Fruit fly (Drosophila melanogaster) whole organism, embryonic: ENCODE data around the gene CG15882.

Source experiments
- Aef1 ChIP-seq: fragments of 200-800 bp; sonication (Bioruptor generic); IDR thresholded peaks from 3 replicates; pipeline ENCODE4 v1.3.6; 2022; ENCODE audit warnings: missing biosample characterization, missing genetic modification characterization
- CG11504 ChIP-seq: fragments of 200-800 bp; sonication (Bioruptor generic); optimal IDR thresholded peaks from 3 replicates; lab custom pipeline; 2019; ENCODE audit warnings: missing biosample characterization, mild to moderate bottlenecking, missing genetic modification characterization, moderate library complexity
- CG14441 ChIP-seq: fragments of 200-800 bp; sonication (Bioruptor generic); IDR thresholded peaks from 2 replicates; pipeline ENCODE4 v1.3.6; 2022; ENCODE audit warnings: missing biosample characterization, missing genetic modification characterization
- CG1529 ChIP-seq: fragments of 200-800 bp; sonication (Bioruptor generic); optimal IDR thresholded peaks from 3 replicates; lab custom pipeline; 2018; ENCODE audit warnings: missing biosample characterization, missing genetic modification characterization
- CG15696 ChIP-seq: fragments of 200-800 bp; sonication (Bioruptor generic); optimal IDR thresholded peaks from 2 replicates; lab custom pipeline; 2019; ENCODE audit warnings: missing biosample characterization, mild to moderate bottlenecking, missing genetic modification characterization, moderate library complexity
- CG18262 ChIP-seq: fragments of 200-800 bp; optimal IDR thresholded peaks from 3 replicates; lab custom pipeline; 2019; ENCODE audit warnings: missing biosample characterization, mild to moderate bottlenecking, missing genetic modification characterization, moderate library complexity
- CG2129 ChIP-seq: fragments of 200-800 bp; sonication (Bioruptor generic); IDR thresholded peaks from 2 replicates; pipeline ENCODE4 v1.3.6; 2022; ENCODE audit warnings: missing biosample characterization, missing genetic modification characterization; ENCODE audit not compliant: partially characterized antibody
- CG2199 ChIP-seq: fragments of 200-800 bp; sonication (Bioruptor generic); IDR thresholded peaks from 3 replicates; pipeline ENCODE4 v1.3.6; 2022; ENCODE audit warnings: missing biosample characterization, missing genetic modification characterization
- CG32532 ChIP-seq: fragments of 200-800 bp; sonication (Bioruptor generic); IDR thresholded peaks from 2 replicates; pipeline ENCODE4 v1.3.6; 2022; ENCODE audit warnings: missing biosample characterization, missing genetic modification characterization
- CG32772 ChIP-seq: fragments of 200-800 bp; sonication (Bioruptor generic); IDR thresholded peaks from 2 replicates; pipeline ENCODE4 v1.3.6; 2022; ENCODE audit warnings: missing biosample characterization, missing genetic modification characterization
- CG34422 ChIP-seq: fragments of 200-800 bp; sonication (Bioruptor generic); IDR thresholded peaks from 3 replicates; pipeline ENCODE4 v1.3.6; 2022; ENCODE audit warnings: missing biosample characterization, missing genetic modification characterization
- CG3995 ChIP-seq: fragments of 200-800 bp; sonication (Bioruptor generic); optimal IDR thresholded peaks from 3 replicates; lab custom pipeline; 2016; ENCODE audit warnings: missing biosample characterization, missing genetic modification characterization
- CG43689 ChIP-seq: fragments of 200-800 bp; sonication (Bioruptor generic); IDR thresholded peaks from 2 replicates; pipeline ENCODE4 v1.3.6; 2022; ENCODE audit warnings: missing biosample characterization, missing genetic modification characterization
- CG4424 ChIP-seq: fragments of 200-800 bp; sonication (Bioruptor generic); optimal IDR thresholded peaks from 3 replicates; lab custom pipeline; 2016; ENCODE audit warnings: missing biosample characterization, missing genetic modification characterization
- CG5180 ChIP-seq: fragments of 200-800 bp; sonication (Bioruptor generic); optimal IDR thresholded peaks from 3 replicates; lab custom pipeline; 2017; ENCODE audit warnings: missing biosample characterization, missing genetic modification characterization, mild to moderate bottlenecking, moderate library complexity, missing genetic modification reagents
- CG7745 ChIP-seq: fragments of 200-800 bp; sonication (Bioruptor generic); optimal IDR thresholded peaks from 2 replicates; lab custom pipeline; 2018; ENCODE audit warnings: missing biosample characterization, mild to moderate bottlenecking, missing genetic modification characterization, moderate library complexity
- CG9609 ChIP-seq: fragments of 200-800 bp; sonication (Bioruptor generic); optimal IDR thresholded peaks from 3 replicates; lab custom pipeline; 2016; ENCODE audit warnings: missing biosample characterization, missing genetic modification characterization
- Dbx ChIP-seq: fragments of 200-800 bp; sonication (Bioruptor generic); IDR thresholded peaks from 3 replicates; pipeline ENCODE4 v1.3.6; 2022; ENCODE audit warnings: missing biosample characterization, missing genetic modification characterization
- Dref ChIP-seq: fragments of 200-800 bp; sonication (Bioruptor generic); IDR thresholded peaks from 2 replicates; pipeline ENCODE4 v1.3.6; 2022; ENCODE audit warnings: missing biosample characterization, missing genetic modification characterization
- H15 ChIP-seq: fragments of 200-800 bp; sonication (Bioruptor generic); IDR thresholded peaks from 3 replicates; pipeline ENCODE4 v1.3.6; 2022; ENCODE audit warnings: missing biosample characterization, missing genetic modification characterization
- Hey ChIP-seq: fragments of 200-800 bp; sonication (Bioruptor generic); optimal IDR thresholded peaks from 3 replicates; lab custom pipeline; 2018; ENCODE audit warnings: missing biosample characterization, mild to moderate bottlenecking, missing genetic modification characterization
- MESR4 ChIP-seq: fragments of 200-800 bp; sonication (Bioruptor generic); optimal IDR thresholded peaks from 2 replicates; lab custom pipeline; 2018; ENCODE audit warnings: missing biosample characterization, mild to moderate bottlenecking, missing genetic modification characterization, moderate library complexity
- Mad ChIP-seq: fragments of 200-800 bp; sonication (Bioruptor generic); optimal IDR thresholded peaks from 2 replicates; lab custom pipeline; 2016; ENCODE audit warnings: missing biosample characterization, missing genetic modification characterization
- Rfx ChIP-seq: fragments of 200-800 bp; sonication (Bioruptor generic); IDR thresholded peaks from 2 replicates; pipeline ENCODE4 v1.3.6; 2022; ENCODE audit warnings: missing biosample characterization, missing genetic modification characterization
- Sry-β ChIP-seq: fragments of 200-800 bp; sonication (Bioruptor generic); optimal IDR thresholded peaks from 2 replicates; lab custom pipeline; 2018; ENCODE audit warnings: missing biosample characterization, mild to moderate bottlenecking, missing genetic modification characterization, moderate library complexity
- ac ChIP-seq: fragments of 200-800 bp; sonication (Bioruptor generic); optimal IDR thresholded peaks from 3 replicates; lab custom pipeline; 2017; ENCODE audit warnings: missing biosample characterization, mild to moderate bottlenecking, missing genetic modification characterization
- ap ChIP-seq: fragments of 200-800 bp; sonication (Bioruptor generic); IDR thresholded peaks from 2 replicates; pipeline ENCODE4 v1.3.6; 2022; ENCODE audit warnings: missing biosample characterization, missing genetic modification characterization
- ara ChIP-seq: fragments of 200-800 bp; sonication (Bioruptor generic); IDR thresholded peaks from 2 replicates; pipeline ENCODE4 v1.3.6; 2022; ENCODE audit warnings: missing biosample characterization, missing genetic modification characterization
- crc ChIP-seq: fragments of 200-800 bp; sonication (Bioruptor generic); optimal IDR thresholded peaks from 2 replicates; lab custom pipeline; 2016; ENCODE audit warnings: missing biosample characterization, missing genetic modification characterization
- cwo ChIP-seq: fragments of 200-800 bp; sonication (Bioruptor generic); optimal IDR thresholded peaks from 3 replicates; lab custom pipeline; 2017; ENCODE audit warnings: missing biosample characterization, missing genetic modification characterization, mild to moderate bottlenecking, moderate library complexity, missing genetic modification reagents
- dmrt99B ChIP-seq: fragments of 200-800 bp; sonication (Bioruptor generic); optimal IDR thresholded peaks from 2 replicates; lab custom pipeline; 2018; ENCODE audit warnings: missing biosample characterization, mild to moderate bottlenecking, missing genetic modification characterization, moderate library complexity
- gem ChIP-seq: fragments of 200-800 bp; sonication (Bioruptor generic); optimal IDR thresholded peaks from 2 replicates; lab custom pipeline; 2019; ENCODE audit warnings: missing biosample characterization, mild to moderate bottlenecking, missing genetic modification characterization, moderate library complexity
- grn ChIP-seq: fragments of 200-800 bp; sonication (Bioruptor generic); optimal IDR thresholded peaks from 3 replicates; lab custom pipeline; 2017; ENCODE audit warnings: missing biosample characterization, missing genetic modification characterization
- gsb ChIP-seq: fragments of 200-800 bp; sonication (Bioruptor generic); IDR thresholded peaks from 2 replicates; pipeline ENCODE4 v1.3.6; 2022; ENCODE audit warnings: missing biosample characterization, missing genetic modification characterization
- hb ChIP-seq: fragments of 200-800 bp; sonication (Bioruptor generic); IDR thresholded peaks from 3 replicates; pipeline ENCODE4 v1.3.6; 2022; ENCODE audit warnings: missing biosample characterization, missing genetic modification characterization; ENCODE audit not compliant: partially characterized antibody
- jumu ChIP-seq: fragments of 200-800 bp; sonication (Bioruptor generic); optimal IDR thresholded peaks from 3 replicates; lab custom pipeline; 2016; ENCODE audit warnings: missing biosample characterization, missing genetic modification characterization
- kni ChIP-seq: fragments of 200-800 bp; sonication (Bioruptor generic); optimal IDR thresholded peaks from 3 replicates; lab custom pipeline; 2017; ENCODE audit warnings: mild to moderate bottlenecking, missing biosample characterization, missing genetic modification reagents, missing genetic modification characterization
- nom ChIP-seq: fragments of 200-800 bp; sonication (Bioruptor generic); optimal IDR thresholded peaks from 2 replicates; lab custom pipeline; 2017; ENCODE audit warnings: missing biosample characterization, missing genetic modification characterization, mild to moderate bottlenecking, moderate library complexity, missing genetic modification reagents
- pum ChIP-seq: fragments of 200-800 bp; sonication (Bioruptor generic); optimal IDR thresholded peaks from 2 replicates; lab custom pipeline; 2016; ENCODE audit warnings: missing biosample characterization, missing genetic modification characterization
- seq ChIP-seq: fragments of 200-800 bp; sonication (Bioruptor generic); IDR thresholded peaks from 2 replicates; pipeline ENCODE4 v1.3.6; 2022; ENCODE audit warnings: missing biosample characterization, missing genetic modification characterization
- sna ChIP-seq: fragments of 200-800 bp; sonication (Bioruptor generic); IDR thresholded peaks from 2 replicates; pipeline ENCODE4 v1.3.6; 2022; ENCODE audit warnings: missing biosample characterization, missing genetic modification characterization; ENCODE audit not compliant: partially characterized antibody
- tin ChIP-seq: fragments of 200-800 bp; sonication (Bioruptor generic); optimal IDR thresholded peaks from 3 replicates; lab custom pipeline; 2016; ENCODE audit warnings: missing biosample characterization, missing genetic modification characterization
- tup ChIP-seq: fragments of 200-800 bp; sonication (Bioruptor generic); optimal IDR thresholded peaks from 2 replicates; lab custom pipeline; 2016; ENCODE audit warnings: missing biosample characterization, mild to moderate bottlenecking, missing genetic modification characterization, moderate library complexity
- tx ChIP-seq: fragments of 200-800 bp; sonication (Bioruptor generic); optimal IDR thresholded peaks from 2 replicates; lab custom pipeline; 2016; ENCODE audit warnings: missing biosample characterization, missing genetic modification characterization
- zf30C ChIP-seq: fragments of 200-800 bp; sonication (Bioruptor generic); optimal IDR thresholded peaks from 3 replicates; lab custom pipeline; 2018; ENCODE audit warnings: missing biosample characterization, mild to moderate bottlenecking, missing genetic modification characterization

Gene CG15882

dm6 chrX:19152570-19153287, 28.5 kb upstream of the CG15882 start (continued):
- no peak for TF ChIP-seq nom (GFP tag; lab: Kevin White, UChicago)
- TF ChIP-seq CG43689 = no peak
- peak; percentile 31; the same call in 1 of the 2 replicates for TF ChIP-seq ap
- peak; percentile 18; the same call in 1 of the 2 replicates for TF ChIP-seq CG32772 (GFP tag; lab: Robert Waterston, UW)
- TF ChIP-seq hb = no peak
- TF ChIP-seq CG14441 (GFP tag; lab: Robert Waterston, UW) = no peak; the same call in 1 of the 2 replicates
- peak; percentile 3 for TF ChIP-seq CG5180
- TF ChIP-seq tup (GFP tag; lab: Kevin White, UChicago) = no peak
- no peak for TF ChIP-seq jumu
- no peak for TF ChIP-seq pum (GFP tag; lab: Kevin White, UChicago)
- no peak for TF ChIP-seq Dref (GFP tag; lab: Robert Waterston, UW)
- TF ChIP-seq grn (GFP tag; lab: Kevin White, UChicago) = no peak
- TF ChIP-seq seq (GFP tag; lab: Robert Waterston, UW) = 0 out of 2 replicates have a peak, but pooled peaks have one; percentile 15
- peak; percentile 78 for TF ChIP-seq dmrt99B (tag; lab: Kevin White, UChicago)
- no peak for TF ChIP-seq ac (GFP tag; lab: Kevin White, UChicago)
- peak; percentile 4; the same call in 1 of the 2 replicates for TF ChIP-seq Rfx (GFP tag; lab: Robert Waterston, UW)
- no peak for TF ChIP-seq gsb (GFP tag; lab: Robert Waterston, UW)
- peak; percentile 23 for TF ChIP-seq cwo (GFP tag; lab: Kevin White, UChicago)
- no peak for TF ChIP-seq Mad (GFP tag; lab: Kevin White, UChicago)
- TF ChIP-seq CG7745 (tag; lab: Kevin White, UChicago) = no peak
- TF ChIP-seq CG1529 = peak; percentile 36
- TF ChIP-seq CG18262 = peak; percentile 76
- no peak; the same call in 2 of the 3 replicates for TF ChIP-seq Aef1 (GFP tag; lab: Robert Waterston, UW)
- peak; percentile 60 for TF ChIP-seq zf30C (GFP tag; lab: Kevin White, UChicago)
- no peak for TF ChIP-seq MESR4 (GFP tag; lab: Kevin White, UChicago)
- TF ChIP-seq CG32532 (GFP tag; lab: Robert Waterston, UW) = 0 out of 2 replicates have a peak, but pooled peaks have one; percentile 16
- no peak for TF ChIP-seq CG3995 (GFP tag; lab: Kevin White, UChicago)
- no peak for TF ChIP-seq crc
- TF ChIP-seq sna (GFP tag; lab: Robert Waterston, UW) = no peak
- TF ChIP-seq kni (GFP tag; lab: Kevin White, UChicago) = no peak
- TF ChIP-seq tx (GFP tag; lab: Kevin White, UChicago) = no peak
- no peak for TF ChIP-seq CG34422 (GFP tag; lab: Robert Waterston, UW)
- TF ChIP-seq CG2199 = no peak
- no peak for TF ChIP-seq Hey (tag; lab: Kevin White, UChicago)
- TF ChIP-seq Sry-β (GFP tag; lab: Kevin White, UChicago) = no peak
- TF ChIP-seq ara (GFP tag; lab: Robert Waterston, UW) = no peak
- TF ChIP-seq H15 (GFP tag; lab: Robert Waterston, UW) = no peak
- peak; percentile 41 for TF ChIP-seq CG15696 (tag; lab: Kevin White, UChicago)
- TF ChIP-seq gem (tag; lab: Kevin White, UChicago) = peak; percentile 85
- TF ChIP-seq CG4424 = peak; percentile 76
- peak; percentile 83 for TF ChIP-seq CG11504
- no peak for TF ChIP-seq CG2129
- TF ChIP-seq tin = peak; percentile 57
- TF ChIP-seq CG9609 (GFP tag; lab: Kevin White, UChicago) = no peak
- no peak for TF ChIP-seq Dbx
